Fruit fly (Drosophila melanogaster) whole organism, adult: ENCODE measurements around the gene CG6937.

Experiments
- CG11617 ChIP-seq: fragments of 200-800 bp; sonication (Bioruptor generic); optimal IDR thresholded peaks from 2 replicates; lab custom pipeline; 2017; ENCODE audit warnings: mild to moderate bottlenecking, missing biosample characterization, missing genetic modification reagents, missing genetic modification characterization
- CG12768 ChIP-seq: fragments of 200-800 bp; sonication (Bioruptor generic); optimal IDR thresholded peaks from 2 replicates; lab custom pipeline; 2017; ENCODE audit warnings: missing biosample characterization, missing genetic modification characterization, mild to moderate bottlenecking, moderate library complexity, missing genetic modification reagents
- CG14711 ChIP-seq: fragments of 200-800 bp; sonication (Bioruptor generic); optimal IDR thresholded peaks from 2 replicates; lab custom pipeline; 2018; ENCODE audit warnings: missing biosample characterization, mild to moderate bottlenecking, missing genetic modification characterization, moderate library complexity
- CG1620 ChIP-seq: fragments of 200-800 bp; sonication (Bioruptor generic); optimal IDR thresholded peaks from 2 replicates; lab custom pipeline; 2016; ENCODE audit warnings: missing biosample characterization, missing genetic modification characterization
- CG33017 ChIP-seq: fragments of 200-800 bp; sonication (Bioruptor generic); optimal IDR thresholded peaks from 2 replicates; lab custom pipeline; 2018; ENCODE audit warnings: missing biosample characterization, mild to moderate bottlenecking, missing genetic modification characterization, moderate library complexity
- CG5204 ChIP-seq: fragments of 200-800 bp; sonication (Bioruptor generic); optimal IDR thresholded peaks from 2 replicates; lab custom pipeline; 2016; ENCODE audit warnings: missing biosample characterization, missing genetic modification characterization
- CG7045 ChIP-seq: fragments of 200-800 bp; sonication (Bioruptor generic); optimal IDR thresholded peaks from 2 replicates; lab custom pipeline; 2017; ENCODE audit warnings: missing biosample characterization, mild to moderate bottlenecking, missing genetic modification characterization
- CG7101 ChIP-seq: fragments of 200-800 bp; sonication (Bioruptor generic); optimal IDR thresholded peaks from 2 replicates; lab custom pipeline; 2018; ENCODE audit warnings: missing biosample characterization, mild to moderate bottlenecking, missing genetic modification characterization, moderate library complexity
- Clk ChIP-seq: fragments of 200-800 bp; sonication (Bioruptor generic); optimal IDR thresholded peaks from 2 replicates; lab custom pipeline; 2017; ENCODE audit warnings: missing biosample characterization, missing genetic modification characterization
- Crg-1 ChIP-seq: fragments of 200-800 bp; sonication (Bioruptor generic); optimal IDR thresholded peaks from 2 replicates; lab custom pipeline; 2016; ENCODE audit warnings: missing biosample characterization, missing genetic modification characterization
- Hr96 ChIP-seq: fragments of 200-800 bp; sonication (Bioruptor generic); optimal IDR thresholded peaks from 2 replicates; lab custom pipeline; 2016; ENCODE audit warnings: missing biosample characterization, missing genetic modification characterization
- Mnt ChIP-seq: fragments of 200-800 bp; sonication (Bioruptor generic); optimal IDR thresholded peaks from 2 replicates; lab custom pipeline; 2016; ENCODE audit warnings: missing biosample characterization, mild to moderate bottlenecking, missing genetic modification characterization
- bab1 ChIP-seq: fragments of 200-800 bp; sonication (Bioruptor generic); optimal IDR thresholded peaks from 3 replicates; lab custom pipeline; 2019; ENCODE audit warnings: missing biosample characterization, mild to moderate bottlenecking, missing genetic modification characterization, moderate library complexity
- cic ChIP-seq: fragments of 200-800 bp; sonication (Bioruptor generic); optimal IDR thresholded peaks from 2 replicates; lab custom pipeline; 2017; ENCODE audit warnings: missing biosample characterization, mild to moderate bottlenecking, missing genetic modification characterization, moderate library complexity
- cnc ChIP-seq, 2 experiments: fragments of >200 bp; optimal IDR thresholded peaks; 2 replicates each; lab custom pipeline; 2017
- kay ChIP-seq: fragments of 200-800 bp; sonication (Bioruptor generic); peaks from one replicate; lab custom pipeline; 2016; ENCODE audit warnings: missing biosample characterization, missing genetic modification characterization, borderline replicate concordance
- ovo ChIP-seq: fragments of 200-800 bp; sonication (Bioruptor generic); optimal IDR thresholded peaks from 2 replicates; lab custom pipeline; 2016; ENCODE audit warnings: missing biosample characterization, missing genetic modification characterization
- pad ChIP-seq: fragments of 200-800 bp; sonication (Bioruptor generic); optimal IDR thresholded peaks from 3 replicates; lab custom pipeline; 2017; ENCODE audit warnings: missing biosample characterization, missing genetic modification characterization, mild to moderate bottlenecking, moderate library complexity, missing genetic modification reagents
- tj ChIP-seq: fragments of 200-800 bp; sonication (Bioruptor generic); optimal IDR thresholded peaks from 3 replicates; lab custom pipeline; 2017; ENCODE audit warnings: missing biosample characterization, mild to moderate bottlenecking, missing genetic modification characterization, moderate library complexity
- toe ChIP-seq: fragments of 200-800 bp; sonication (Bioruptor generic); optimal IDR thresholded peaks from 2 replicates; lab custom pipeline; 2016; ENCODE audit warnings: missing biosample characterization, missing genetic modification characterization

Gene CG6937

DNA sequence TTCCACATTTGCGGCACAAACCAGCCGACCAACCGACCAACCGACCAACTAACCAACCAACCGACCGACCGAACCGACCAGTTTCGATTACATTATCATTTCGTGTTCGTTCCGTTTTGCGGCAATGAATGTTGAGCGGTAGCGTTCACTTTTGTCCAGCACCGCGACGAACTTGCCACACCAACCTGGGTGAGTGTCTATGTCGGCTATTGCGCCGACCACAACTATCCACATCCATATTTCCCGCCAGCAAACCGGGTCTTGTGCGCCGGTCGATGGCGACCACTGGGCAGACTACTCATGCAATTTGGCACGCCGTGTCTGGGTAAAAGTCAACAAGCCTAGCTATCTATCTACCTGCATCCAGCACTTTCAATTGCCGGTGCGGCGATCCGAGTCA lies 7.6 kb upstream of the CG6937 start:
- TF ChIP-seq cic (GFP tag; lab: Kevin White, UChicago) (no peak), kay (no peak), Clk (GFP tag; lab: Kevin White, UChicago) (no peak), Mnt (no peak), CG33017 (tag; lab: Kevin White, UChicago) (no peak), Hr96 (no peak), CG14711 (tag; lab: Kevin White, UChicago) (no peak), Crg-1 (no peak), cnc (optimal IDR thresholded peaks at IDR 0.05; lab: Kevin White, UChicago) (no peak), CG11617 (GFP tag; lab: Kevin White, UChicago) (no peak)

dm6 chr3R:22580546-22580945 lies 4.0 kb upstream of the CG6937 start, which contains the start of gene CSN6:
TSS of gene CSN6 (plus strand) at chr3R:22580773.
- peak; percentile 57 for TF ChIP-seq Mnt
- no peak for TF ChIP-seq cnc (optimal IDR thresholded peaks at IDR 0.05; lab: Kevin White, UChicago)
- TF ChIP-seq bab1 (GFP tag; lab: Kevin White, UChicago) = peak; percentile 72

DNA sequence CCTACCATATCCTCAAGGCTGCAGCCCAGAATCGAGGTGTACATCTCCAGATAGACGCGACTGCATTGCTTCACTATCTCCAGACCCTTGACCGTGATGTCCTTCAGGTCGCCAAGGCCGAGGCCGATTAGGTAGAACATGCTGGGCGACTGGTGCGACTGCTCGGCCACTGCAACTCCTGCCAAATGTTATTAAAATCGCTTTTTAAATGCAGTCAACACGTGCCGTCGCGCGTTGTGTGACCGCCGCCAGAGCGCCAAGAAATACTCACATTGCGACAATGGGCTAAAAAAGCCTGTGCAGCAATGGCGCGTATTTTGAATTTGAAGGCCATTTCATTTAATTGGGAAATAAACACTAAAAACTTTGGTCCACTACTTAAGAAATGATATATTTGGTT lies 1.6 kb upstream of the CG6937 start, which contains the start of gene Dph5:
Dph5 (minus strand) TSS at position 245 of the 400 bp plus-strand sequence.
- no peak for TF ChIP-seq CG1620 (GFP tag; lab: Kevin White, UChicago)
- peak; percentile 7 for TF ChIP-seq bab1 (GFP tag; lab: Kevin White, UChicago)
- TF ChIP-seq Mnt = peak; percentile 91

DNA sequence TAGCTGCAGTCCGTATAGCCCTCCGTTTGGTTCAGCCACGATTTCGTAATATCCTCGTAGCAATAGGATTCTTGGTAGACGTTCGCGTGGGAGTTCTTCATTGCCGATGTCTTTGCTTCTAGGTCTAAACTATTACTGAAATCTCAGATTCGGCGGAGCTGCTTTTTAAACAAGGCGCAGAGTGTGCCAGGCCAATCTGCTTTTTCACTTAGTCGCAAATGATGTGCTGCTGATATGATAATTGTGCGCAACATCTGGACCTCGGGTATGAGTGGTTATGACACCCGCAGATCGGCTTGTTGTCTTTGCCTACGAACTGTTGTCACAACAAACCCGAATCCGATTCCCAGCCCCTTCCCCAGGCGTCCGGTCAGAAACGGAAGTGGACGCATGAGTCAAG lies 2.0 kb downstream of the CG6937 start, which contains the start of gene btn:
btn (minus strand) TSS at position 101 of the 400 bp plus-strand sequence.
- TF ChIP-seq CG1620 (GFP tag; lab: Kevin White, UChicago) (no peak), bab1 (GFP tag; lab: Kevin White, UChicago) (no peak), ovo (GFP tag; lab: Kevin White, UChicago) (no peak), toe (GFP tag; lab: Kevin White, UChicago) (no peak), CG7045 (no peak)

- TF ChIP-seq kay (no peak), Clk (GFP tag; lab: Kevin White, UChicago) (peak; percentile 60), CG11617 (GFP tag; lab: Kevin White, UChicago) (peak; percentile 56), CG14711 (tag; lab: Kevin White, UChicago) (peak; percentile 56), tj (GFP tag; lab: Kevin White, UChicago) (peak; percentile 64), CG1620 (GFP tag; lab: Kevin White, UChicago) (peak; percentile 62), Crg-1 (peak; percentile 64), ovo (GFP tag; lab: Kevin White, UChicago) (peak; percentile 73), bab1 (GFP tag; lab: Kevin White, UChicago) (peak; percentile 66), CG33017 (tag; lab: Kevin White, UChicago) (peak; percentile 10), toe (GFP tag; lab: Kevin White, UChicago) (peak; percentile 90), pad (GFP tag; lab: Kevin White, UChicago) (peak; percentile 44), cic (GFP tag; lab: Kevin White, UChicago) (peak; percentile 85), CG5204 (GFP tag; lab: Kevin White, UChicago) (no peak), Mnt (peak; percentile 65), CG12768 (GFP tag; lab: Kevin White, UChicago) (peak; percentile 56), Hr96 (no peak), CG7045 (peak; percentile 62), CG7101 (tag; lab: Kevin White, UChicago) (peak; percentile 65), cnc (optimal IDR thresholded peaks at IDR 0.05; lab: Kevin White, UChicago) (no peak)
Observed at dm6 chr3R:22587419-22587963, 2.9 kb downstream of the CG6937 start, which contains the start of gene Efa6. TSS of gene Efa6 (plus strand) at chr3R:22587755.

DNA sequence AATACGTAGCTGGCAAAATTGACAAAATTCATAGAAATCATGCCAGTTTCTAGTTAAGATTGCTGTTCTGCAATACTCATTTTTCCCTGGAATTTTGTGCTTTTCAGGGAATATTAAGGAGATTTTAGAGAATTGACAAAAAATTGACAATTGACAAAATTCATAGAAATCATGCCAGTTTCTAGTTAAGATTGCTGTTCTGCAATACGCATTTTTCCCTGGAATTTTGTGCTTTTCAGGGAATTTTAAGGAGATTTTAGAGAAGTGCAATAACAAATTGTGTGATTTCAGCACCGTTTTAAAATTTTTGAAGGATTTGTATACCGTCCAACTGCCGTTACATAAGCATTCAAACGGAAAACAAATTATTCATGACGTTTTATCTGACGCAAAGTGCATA lies 4.2 kb downstream of the CG6937 start:
- TF ChIP-seq CG12768 (GFP tag; lab: Kevin White, UChicago) = no peak
- no peak for TF ChIP-seq tj (GFP tag; lab: Kevin White, UChicago)
- TF ChIP-seq Clk (GFP tag; lab: Kevin White, UChicago) = no peak
- TF ChIP-seq Crg-1 = no peak
- no peak for TF ChIP-seq CG33017 (tag; lab: Kevin White, UChicago)
- no peak for TF ChIP-seq CG11617 (GFP tag; lab: Kevin White, UChicago)
- TF ChIP-seq toe (GFP tag; lab: Kevin White, UChicago) = no peak
- TF ChIP-seq pad (GFP tag; lab: Kevin White, UChicago) = no peak
- TF ChIP-seq CG14711 (tag; lab: Kevin White, UChicago) = no peak
- TF ChIP-seq CG7101 (tag; lab: Kevin White, UChicago) = no peak

dm6 chr3R:22589311-22589710 lies 4.7 kb downstream of the CG6937 start:
- TF ChIP-seq CG33017 (tag; lab: Kevin White, UChicago) = peak; percentile 44
- TF ChIP-seq CG7101 (tag; lab: Kevin White, UChicago) = peak; percentile 80
- TF ChIP-seq Crg-1 = peak; percentile 64
- no peak for TF ChIP-seq CG5204 (GFP tag; lab: Kevin White, UChicago)
- TF ChIP-seq CG12768 (GFP tag; lab: Kevin White, UChicago) = peak; percentile 44
- peak; percentile 20 for TF ChIP-seq toe (GFP tag; lab: Kevin White, UChicago)
- peak; percentile 65 for TF ChIP-seq CG7045
- peak; percentile 47 for TF ChIP-seq CG14711 (tag; lab: Kevin White, UChicago)
- no peak for TF ChIP-seq Mnt
- peak; percentile 25 for TF ChIP-seq tj (GFP tag; lab: Kevin White, UChicago)
- TF ChIP-seq CG1620 (GFP tag; lab: Kevin White, UChicago) = peak; percentile 22
- no peak for TF ChIP-seq bab1 (GFP tag; lab: Kevin White, UChicago)
- TF ChIP-seq Hr96 = no peak
- peak; percentile 50 for TF ChIP-seq ovo (GFP tag; lab: Kevin White, UChicago)
- TF ChIP-seq cnc (optimal IDR thresholded peaks at IDR 0.05; lab: Kevin White, UChicago) = no peak
- peak; percentile 47 for TF ChIP-seq CG11617 (GFP tag; lab: Kevin White, UChicago)
- TF ChIP-seq pad (GFP tag; lab: Kevin White, UChicago) = no peak
- TF ChIP-seq cic (GFP tag; lab: Kevin White, UChicago) = peak; percentile 55
- no peak for TF ChIP-seq Clk (GFP tag; lab: Kevin White, UChicago)
- no peak for TF ChIP-seq kay
